Worm (Caenorhabditis elegans) whole organism, young adult: ENCODE measurements around the gene ubc-15.

Experiments
- B0261.1 ChIP-seq: sonication (generic microtip); optimal IDR thresholded peaks from 2 replicates; lab custom pipeline; 2016; ENCODE audit warnings: mild to moderate bottlenecking, missing genetic modification characterization, moderate library complexity, missing compliant biosample characterization
- D2030.7 ChIP-seq: fragments of 200-800 bp; sonication (Bioruptor generic); IDR thresholded peaks from 2 replicates; pipeline ENCODE4 v1.3.6; 2022; ENCODE audit warnings: missing genetic modification reagents, missing genetic modification characterization, missing compliant biosample characterization
- F37B4.10 ChIP-seq: fragments of 200-800 bp; sonication (Bioruptor generic); IDR thresholded peaks from 2 replicates; pipeline ENCODE4 v1.3.6; 2022; ENCODE audit warnings: missing genetic modification characterization, missing compliant biosample characterization
- F57A8.1 ChIP-seq: fragments of 200-800 bp; sonication (Bioruptor generic); optimal IDR thresholded peaks from 2 replicates; lab custom pipeline; 2018; ENCODE audit warnings: mild to moderate bottlenecking, missing genetic modification characterization, moderate library complexity, missing compliant biosample characterization
- T26A5.8 ChIP-seq: sonication (generic microtip); optimal IDR thresholded peaks from 2 replicates; lab custom pipeline; 2016; ENCODE audit warnings: missing genetic modification characterization, missing compliant biosample characterization
- ama-1 ChIP-seq, 3 experiments: fragments of 150-350 bp in 1 of 3; sonication (generic microtip) in 2 of 3; optimal IDR thresholded peaks; 2 replicates each; lab custom pipeline; 2014 to 2018; ENCODE audit warnings: missing biosample characterization in 2 of 3, missing genetic modification characterization in 2 of 3, missing genetic modification reagents in 2 of 3
- die-1 ChIP-seq: sonication (generic microtip); optimal IDR thresholded peaks from 2 replicates; lab custom pipeline; 2016; ENCODE audit warnings: missing genotype, mild to moderate bottlenecking, missing genetic modification characterization, missing compliant biosample characterization
- dpl-1 ChIP-seq: fragments of 150-350 bp; optimal IDR thresholded peaks from 2 replicates; lab custom pipeline; 2014; ENCODE audit warnings: missing biosample characterization, missing genetic modification reagents, missing genetic modification characterization
- let-607 ChIP-seq, 2 experiments: fragments of 200-800 bp in 1 of 2; sonication (Bioruptor generic) in 1 of 2; sonication (generic microtip) in 1 of 2; optimal IDR thresholded peaks; 2 replicates each; lab custom pipeline; 2016 to 2018; ENCODE audit warnings: mild to moderate bottlenecking in 2 of 2, missing compliant biosample characterization in 2 of 2, missing genetic modification characterization in 2 of 2, moderate library complexity in 2 of 2, missing genotype in 1 of 2
- madf-8 ChIP-seq: fragments of 200-800 bp; sonication (Bioruptor generic); conservative IDR thresholded peaks from 2 replicates; pipeline ENCODE4 v1.3.6; 2022; ENCODE audit warnings: missing genetic modification reagents, missing genetic modification characterization, missing compliant biosample characterization
- nfyb-1 ChIP-seq: fragments of 200-800 bp; sonication (Bioruptor generic); IDR thresholded peaks from 2 replicates; pipeline ENCODE4 v1.3.6; 2022; ENCODE audit warnings: missing genetic modification reagents, missing genetic modification characterization, missing compliant biosample characterization
- repo-1 ChIP-seq: sonication (generic microtip); optimal IDR thresholded peaks from 2 replicates; lab custom pipeline; 2017; ENCODE audit warnings: mild to moderate bottlenecking, missing genetic modification characterization, missing compliant biosample characterization
- unc-62 ChIP-seq: fragments of 150-350 bp; optimal IDR thresholded peaks from 2 replicates; lab custom pipeline; 2014; ENCODE audit warnings: missing biosample characterization, missing genetic modification reagents, missing genetic modification characterization

ce11 chrII:2858851-2859250, 54.6 kb downstream of the ubc-15 start:
- TF ChIP-seq die-1 (tag; lab: Kevin White, UChicago) = no peak
- no peak for TF ChIP-seq D2030.7 (GFP tag; lab: Robert Waterston, UW)
- no peak for TF ChIP-seq F37B4.10 (GFP tag; lab: Robert Waterston, UW)
- no peak for TF ChIP-seq let-607 (tag; optimal IDR thresholded peaks at IDR 0.05; lab: Kevin White, UChicago)
- TF ChIP-seq ama-1 (optimal IDR thresholded peaks at IDR 0.05; lab: Kevin White, UChicago) = no peak
- TF ChIP-seq ama-1 (GFP tag; optimal IDR thresholded peaks at IDR 0.05; lab: Kevin White, UChicago) = no peak
- no peak for TF ChIP-seq nfyb-1
- no peak for TF ChIP-seq B0261.1
- TF ChIP-seq dpl-1 (GFP tag; lab: Kevin White, UChicago) = no peak
- TF ChIP-seq unc-62 (GFP tag; lab: Kevin White, UChicago) = no peak
- TF ChIP-seq madf-8 (GFP tag; lab: Robert Waterston, UW) = no peak
- TF ChIP-seq repo-1 = no peak
- TF ChIP-seq T26A5.8 (tag; lab: Kevin White, UChicago) = no peak
- TF ChIP-seq F57A8.1 = no peak
